Worm (Caenorhabditis elegans) whole organism, mixed stage, embryonic: Measurements from ENCODE around the gene C33D3.5.
A peak's percentile ranks its signal among the peaks of the same experiment; 100 is the strongest.

ENCODE experiments used
- M03D4.4 ChIP-seq: sonication (generic microtip); optimal IDR thresholded peaks from 2 replicates; lab custom pipeline; 2017; ENCODE audit warnings: mild to moderate bottlenecking, missing genetic modification characterization, missing compliant biosample characterization
- bed-3 ChIP-seq: fragments of 200-800 bp; sonication (Bioruptor generic); optimal IDR thresholded peaks from 3 replicates; lab custom pipeline; 2018; ENCODE audit warnings: mild to moderate bottlenecking, missing genetic modification characterization, moderate library complexity, missing compliant biosample characterization
- blmp-1 ChIP-seq: fragments of 150-350 bp; optimal IDR thresholded peaks from 2 replicates; lab custom pipeline; 2014; ENCODE audit warnings: missing biosample characterization, missing genetic modification characterization
- ceh-39 ChIP-seq: fragments of 150-350 bp; optimal IDR thresholded peaks from 2 replicates; lab custom pipeline; 2014; ENCODE audit warnings: missing biosample characterization, missing genetic modification characterization
- ceh-43 ChIP-seq: fragments of 200-800 bp; sonication (Bioruptor generic); optimal IDR thresholded peaks from 2 replicates; lab custom pipeline; 2018; ENCODE audit warnings: mild to moderate bottlenecking, missing genetic modification characterization, moderate library complexity, missing compliant biosample characterization
- ceh-83 ChIP-seq: fragments of 200-800 bp; sonication (Bioruptor generic); optimal IDR thresholded peaks from 2 replicates; lab custom pipeline; 2018; ENCODE audit warnings: mild to moderate bottlenecking, missing genetic modification characterization, missing compliant biosample characterization
- ces-1 ChIP-seq: fragments of 150-350 bp; optimal IDR thresholded peaks from 2 replicates; lab custom pipeline; 2014; ENCODE audit warnings: missing biosample characterization, missing genetic modification reagents, missing genetic modification characterization
- cnd-1 ChIP-seq: fragments of 200-800 bp; sonication (Bioruptor generic); optimal IDR thresholded peaks from 2 replicates; lab custom pipeline; 2018; ENCODE audit warnings: mild to moderate bottlenecking, missing genetic modification characterization, missing compliant biosample characterization
- elt-1 ChIP-seq: sonication (generic microtip); optimal IDR thresholded peaks from 2 replicates; lab custom pipeline; 2017; ENCODE audit warnings: missing genetic modification characterization, mild to moderate bottlenecking, missing compliant biosample characterization, antibody characterized with exemption, moderate library complexity, borderline replicate concordance; ENCODE audit not compliant: insufficient read depth
- elt-3 ChIP-seq: fragments of 150-350 bp; optimal IDR thresholded peaks from 2 replicates; lab custom pipeline; 2014; ENCODE audit warnings: missing biosample characterization, missing genetic modification characterization
- flh-1 ChIP-seq: fragments of 200-800 bp; sonication (Bioruptor generic); optimal IDR thresholded peaks from 2 replicates; lab custom pipeline; 2018; ENCODE audit warnings: mild to moderate bottlenecking, missing genetic modification characterization, moderate library complexity, missing compliant biosample characterization
- ham-2 ChIP-seq: fragments of 200-800 bp; sonication (Bioruptor generic); optimal IDR thresholded peaks from 2 replicates; lab custom pipeline; 2018; ENCODE audit warnings: mild to moderate bottlenecking, missing genetic modification characterization, missing compliant biosample characterization
- hlh-1 ChIP-seq: fragments of 150-350 bp; optimal IDR thresholded peaks from 2 replicates; lab custom pipeline; 2014; ENCODE audit warnings: missing biosample characterization, missing genetic modification reagents, missing genetic modification characterization
- lin-13 ChIP-seq: fragments of 150-350 bp; optimal IDR thresholded peaks from 2 replicates; lab custom pipeline; 2014; ENCODE audit warnings: missing biosample characterization, missing genetic modification characterization
- lin-32 ChIP-seq: fragments of 200-800 bp; sonication (Bioruptor generic); optimal IDR thresholded peaks from 2 replicates; lab custom pipeline; 2018; ENCODE audit warnings: mild to moderate bottlenecking, missing genetic modification characterization, missing compliant biosample characterization
- lsy-2 ChIP-seq: fragments of 150-350 bp; optimal IDR thresholded peaks from 2 replicates; lab custom pipeline; 2014; ENCODE audit warnings: missing biosample characterization, missing genetic modification characterization
- mep-1 ChIP-seq: fragments of 150-350 bp; optimal IDR thresholded peaks from 2 replicates; lab custom pipeline; 2017; ENCODE audit warnings: missing biosample characterization, missing genetic modification reagents, missing genetic modification characterization, inconsistent platforms
- mls-2 ChIP-seq: sonication (generic microtip); optimal IDR thresholded peaks from 2 replicates; lab custom pipeline; 2016; ENCODE audit warnings: mild to moderate bottlenecking, missing genetic modification characterization, moderate library complexity, missing compliant biosample characterization
- nhr-12 ChIP-seq: fragments of 150-350 bp; optimal IDR thresholded peaks from 2 replicates; lab custom pipeline; 2014; ENCODE audit warnings: missing biosample characterization, missing genetic modification characterization
- nhr-2 ChIP-seq: fragments of 150-350 bp; optimal IDR thresholded peaks from 2 replicates; lab custom pipeline; 2014; ENCODE audit warnings: missing biosample characterization, missing genetic modification characterization
- nhr-237 ChIP-seq: fragments of 150-350 bp; optimal IDR thresholded peaks from 2 replicates; lab custom pipeline; 2014; ENCODE audit warnings: missing biosample characterization, missing genetic modification characterization
- nhr-28 ChIP-seq: fragments of 150-350 bp; optimal IDR thresholded peaks from 2 replicates; lab custom pipeline; 2014; ENCODE audit warnings: missing biosample characterization, missing genetic modification characterization
- nhr-76 ChIP-seq: sonication (generic microtip); optimal IDR thresholded peaks from 2 replicates; lab custom pipeline; 2017; ENCODE audit warnings: missing biosample characterization, missing genetic modification characterization
- pha-4 ChIP-seq: fragments of 150-350 bp; optimal IDR thresholded peaks from 2 replicates; lab custom pipeline; 2018; ENCODE audit warnings: missing biosample characterization, missing genetic modification reagents, missing genetic modification characterization
- sem-2 ChIP-seq: fragments of 200-800 bp; sonication (Bioruptor generic); optimal IDR thresholded peaks from 2 replicates; lab custom pipeline; 2018; ENCODE audit warnings: mild to moderate bottlenecking, missing genetic modification characterization, missing compliant biosample characterization
- snpc-4 ChIP-seq: fragments of 150-350 bp; optimal IDR thresholded peaks from 2 replicates; lab custom pipeline; 2014; ENCODE audit warnings: missing biosample characterization, missing genetic modification characterization
- sptf-1 ChIP-seq: sonication (generic microtip); optimal IDR thresholded peaks from 2 replicates; lab custom pipeline; 2017; ENCODE audit warnings: mild to moderate bottlenecking, missing genetic modification characterization, moderate library complexity, missing compliant biosample characterization
- tbx-8 ChIP-seq: fragments of 200-800 bp; sonication (Bioruptor generic); optimal IDR thresholded peaks from 2 replicates; lab custom pipeline; 2018; ENCODE audit warnings: mild to moderate bottlenecking, missing genetic modification characterization, moderate library complexity, missing compliant biosample characterization
- unc-120 ChIP-seq: sonication (generic microtip); optimal IDR thresholded peaks from 2 replicates; lab custom pipeline; 2017; ENCODE audit warnings: missing genetic modification characterization, missing compliant biosample characterization; ENCODE audit not compliant: poor library complexity, severe bottlenecking
- unc-39 ChIP-seq: fragments of 150-350 bp; optimal IDR thresholded peaks from 2 replicates; lab custom pipeline; 2014; ENCODE audit warnings: missing biosample characterization, missing genetic modification characterization
- ztf-11 ChIP-seq: fragments of 150-350 bp; optimal IDR thresholded peaks from 2 replicates; lab custom pipeline; 2014; ENCODE audit warnings: missing biosample characterization, missing genetic modification characterization

C33D3.5 gene

ce11 chrX:10524483-10524948 is 33.4 kb downstream of the C33D3.5 start, which contains the start of the genes mboa-7 and git-1:
mboa-7 (minus strand) TSS chrX:10524565.
git-1 (plus strand) TSS chrX:10524898.
- TF ChIP-seq unc-120: peak; percentile 38
- peak; percentile 42 for TF ChIP-seq mls-2 (tag; lab: Kevin White, UChicago)
- TF ChIP-seq mep-1: peak; percentile 68
- TF ChIP-seq cnd-1 (tag; lab: Kevin White, UChicago): no peak
- TF ChIP-seq ham-2 (GFP tag; lab: Kevin White, UChicago): no peak
- TF ChIP-seq hlh-1: peak; percentile 66
- peak; percentile 9 for TF ChIP-seq ces-1 (GFP tag; lab: Kevin White, UChicago)
- TF ChIP-seq nhr-2: no peak
- no peak for TF ChIP-seq nhr-76 (tag; lab: Kevin White, UChicago)
- no peak for TF ChIP-seq ztf-11
- no peak for TF ChIP-seq tbx-8 (GFP tag; lab: Kevin White, UChicago)
- no peak for TF ChIP-seq snpc-4 (tag; lab: Kevin White, UChicago)
- peak; percentile 52 for TF ChIP-seq sptf-1
- TF ChIP-seq nhr-237 (tag; lab: Kevin White, UChicago): no peak
- TF ChIP-seq pha-4: peak; percentile 37
- TF ChIP-seq M03D4.4 (tag; lab: Kevin White, UChicago): peak; percentile 59
- no peak for TF ChIP-seq flh-1
- peak; percentile 2 for TF ChIP-seq lsy-2
- no peak for TF ChIP-seq blmp-1 (tag; lab: Kevin White, UChicago)
- no peak for TF ChIP-seq bed-3 (GFP tag; lab: Kevin White, UChicago)
- peak; percentile 49 for TF ChIP-seq lin-32 (GFP tag; lab: Kevin White, UChicago)
- peak; percentile 76 for TF ChIP-seq lin-13 (tag; lab: Kevin White, UChicago)

- TF ChIP-seq ceh-43 (GFP tag; lab: Kevin White, UChicago) (no peak), bed-3 (GFP tag; lab: Kevin White, UChicago) (no peak), sem-2 (no peak), hlh-1 (no peak), nhr-28 (tag; lab: Kevin White, UChicago) (no peak), mls-2 (tag; lab: Kevin White, UChicago) (no peak), lsy-2 (no peak), M03D4.4 (tag; lab: Kevin White, UChicago) (no peak), ces-1 (GFP tag; lab: Kevin White, UChicago) (no peak), blmp-1 (tag; lab: Kevin White, UChicago) (no peak), unc-39 (tag; lab: Kevin White, UChicago) (no peak), pha-4 (no peak), mep-1 (no peak), lin-13 (tag; lab: Kevin White, UChicago) (no peak), nhr-237 (tag; lab: Kevin White, UChicago) (no peak)
- TF ChIP-seq, all 35 proteins: peak for 0
Observed at ce11 chrX:10527414-10527813, 36.3 kb downstream of the C33D3.5 start.

- no peak for TF ChIP-seq elt-3 (tag; lab: Kevin White, UChicago)
- TF ChIP-seq ham-2 (GFP tag; lab: Kevin White, UChicago): no peak
- no peak for TF ChIP-seq lin-13 (tag; lab: Kevin White, UChicago)
- TF ChIP-seq nhr-2: no peak
- TF ChIP-seq, all 35 proteins: peak for 0
Observed at ce11 chrX:10528993-10529392, 37.8 kb downstream of the C33D3.5 start, which contains the start of the genes F14F3.5 and slcf-1. F14F3.5 (minus strand) TSS chrX:10529226. slcf-1 (plus strand) TSS chrX:10529294.

ce11 chrX:10532180-10532833 is 41.2 kb downstream of the C33D3.5 start:
- TF ChIP-seq lsy-2 (no peak), ham-2 (GFP tag; lab: Kevin White, UChicago) (no peak), cnd-1 (tag; lab: Kevin White, UChicago) (no peak), flh-1 (no peak), elt-1 (tag; lab: Kevin White, UChicago) (no peak), ceh-83 (GFP tag; lab: Kevin White, UChicago) (no peak), sem-2 (no peak), nhr-76 (tag; lab: Kevin White, UChicago) (no peak), ces-1 (GFP tag; lab: Kevin White, UChicago) (no peak), blmp-1 (tag; lab: Kevin White, UChicago) (no peak), nhr-12 (no peak), unc-39 (tag; lab: Kevin White, UChicago) (no peak), ztf-11 (no peak), ceh-39 (tag; lab: Kevin White, UChicago) (no peak), unc-120 (no peak), snpc-4 (tag; lab: Kevin White, UChicago) (no peak)
